Fruit fly (Drosophila melanogaster) S2 (cell line): ENCODE data around the gene CG9701.

ENCODE experiments used
- CG8478 ChIP-seq: fragments of >200 bp; optimal IDR thresholded peaks from 2 replicates; lab custom pipeline; 2018
- CTCF ChIP-seq, 2 experiments: fragments of >200 bp; optimal IDR thresholded peaks; 2 replicates each; lab custom pipeline; 2018

The CG9701 gene

DNA sequence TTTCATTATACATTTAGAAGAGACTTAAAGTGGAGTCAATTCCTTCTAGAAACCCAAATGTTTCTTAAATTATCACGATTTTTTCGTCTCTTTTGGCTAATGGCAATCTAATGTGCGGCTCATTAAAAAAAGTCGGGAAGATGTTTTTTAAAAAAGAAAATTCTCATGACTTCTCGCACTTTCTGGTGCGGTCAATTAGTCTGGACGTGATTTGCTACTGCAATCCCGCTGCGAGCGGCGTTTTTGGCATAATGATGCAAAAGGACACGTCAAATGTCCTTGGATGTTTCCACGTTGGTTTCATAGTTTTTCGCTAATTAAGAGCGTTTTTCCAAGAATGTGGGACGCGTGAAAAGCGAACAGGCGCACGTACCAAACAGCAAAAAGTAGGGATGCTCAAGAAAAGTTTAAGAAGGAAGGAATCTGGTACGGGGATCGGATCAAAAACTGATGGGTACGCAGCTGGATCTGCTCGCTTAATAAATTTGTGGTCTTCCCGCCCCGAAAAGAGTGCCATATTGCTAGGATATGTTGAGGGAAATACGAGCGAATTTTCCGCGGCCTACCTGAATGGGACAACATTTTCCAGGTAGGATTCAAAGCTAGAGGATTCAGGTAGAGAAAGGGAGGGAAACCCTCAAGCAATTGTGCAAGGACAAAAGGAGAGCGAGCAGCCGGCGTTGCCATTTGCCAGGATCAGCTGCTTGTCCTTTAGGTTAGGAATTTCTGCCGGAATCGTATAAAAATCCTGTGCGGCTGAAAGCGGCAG, 39.6 kb downstream of the CG9701 start:
- TF ChIP-seq CTCF (optimal IDR thresholded peaks at IDR 0.05; lab: Kevin White, UChicago) (no peak), CG8478 (lab: Kevin White, UChicago) (no peak)

DNA sequence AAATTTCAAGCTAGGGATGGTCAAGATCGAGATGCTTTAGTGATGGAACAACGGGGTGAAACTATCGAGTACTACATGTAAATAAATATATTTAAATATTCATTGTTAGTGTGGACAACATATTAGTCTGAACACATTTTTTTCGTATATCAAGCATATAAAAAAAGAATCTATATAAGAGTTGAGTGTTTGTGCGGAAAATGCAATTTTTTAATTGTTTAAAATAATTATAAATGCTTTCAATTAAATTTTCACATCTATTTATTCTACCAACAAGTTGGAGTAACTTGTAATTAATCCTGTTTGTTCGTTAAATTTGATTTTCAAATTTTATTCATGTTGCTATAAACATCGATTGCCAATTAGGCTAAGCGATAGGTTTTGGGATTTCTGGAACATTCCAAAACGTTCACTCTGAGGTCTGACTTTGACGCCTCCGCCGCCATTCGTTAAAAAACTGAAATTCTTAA, 46.4 kb downstream of the CG9701 start, which contains the start of the genes mus302 and CG9705:
mus302 (minus strand) TSS at position 33 of the 470 bp plus-strand sequence.
CG9705 (plus strand) TSS at position 397 of the 470 bp plus-strand sequence.
- TF ChIP-seq CTCF (optimal IDR thresholded peaks at IDR 0.05; lab: Kevin White, UChicago) (no peak), CG8478 (lab: Kevin White, UChicago) (no peak)

DNA sequence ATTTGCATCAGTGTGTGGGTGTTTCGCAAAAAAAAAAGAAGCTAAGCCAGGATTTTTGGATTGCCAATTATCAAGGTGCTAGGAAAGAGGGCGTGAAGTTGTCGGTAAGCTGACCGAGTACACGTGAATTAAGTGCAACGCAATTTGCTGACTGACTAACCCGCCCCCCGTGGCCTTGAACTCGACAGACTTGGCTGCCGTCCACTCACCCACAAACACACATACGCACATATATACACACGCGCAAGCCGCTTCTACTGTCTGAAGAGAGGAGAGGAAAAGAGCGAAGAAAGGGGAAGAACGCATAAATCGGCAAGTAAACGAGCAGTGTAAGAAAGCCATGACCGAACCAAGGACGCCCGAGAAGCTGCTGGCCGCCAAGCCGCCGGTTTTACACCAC, 47.0 kb downstream of the CG9701 start:
- TF ChIP-seq CG8478 (lab: Kevin White, UChicago) (no peak), CTCF (optimal IDR thresholded peaks at IDR 0.05; lab: Kevin White, UChicago) (no peak)

dm6 chr3L:16782218-16782763, 48.9 kb downstream of the CG9701 start:
- TF ChIP-seq CTCF (optimal IDR thresholded peaks at IDR 0.05; lab: Kevin White, UChicago) (no peak), CG8478 (lab: Kevin White, UChicago) (no peak)

- no peak for TF ChIP-seq CTCF (optimal IDR thresholded peaks at IDR 0.05; lab: Kevin White, UChicago)
- no peak for TF ChIP-seq CG8478 (lab: Kevin White, UChicago)
These were observed 49.4 kb downstream of the CG9701 start, which contains the start of gene CG9706 for dm6 chr3L:16782789-16783188. TSS of gene CG9706 (plus strand) at chr3L:16783010.

dm6 chr3L:16786728-16787127, 53.4 kb downstream of the CG9701 start, which contains the start of gene eIF3e:
TSS of gene eIF3e (minus strand) at chr3L:16786941.
- TF ChIP-seq CG8478 (lab: Kevin White, UChicago) (no peak), CTCF (optimal IDR thresholded peaks at IDR 0.05; lab: Kevin White, UChicago) (no peak)
